Fruit fly (Drosophila melanogaster) whole organism, embryonic: ENCODE measurements around the gene CG3704.

Source experiments
- CG4707 ChIP-seq: fragments of 200-800 bp; sonication (Bioruptor generic); optimal IDR thresholded peaks from 2 replicates; lab custom pipeline; 2018; ENCODE audit warnings: missing biosample characterization, mild to moderate bottlenecking, missing genetic modification characterization, moderate library complexity
- CG6254 ChIP-seq: fragments of 200-800 bp; sonication (Bioruptor generic); optimal IDR thresholded peaks from 3 replicates; lab custom pipeline; 2017; ENCODE audit warnings: mild to moderate bottlenecking, missing biosample characterization, missing genetic modification reagents, missing genetic modification characterization
- CG7987 ChIP-seq: fragments of 200-800 bp; sonication (Bioruptor generic); optimal IDR thresholded peaks from 2 replicates; lab custom pipeline; 2018; ENCODE audit warnings: missing biosample characterization, mild to moderate bottlenecking, missing genetic modification characterization, moderate library complexity
- NfI ChIP-seq: fragments of 200-800 bp; sonication (Bioruptor generic); optimal IDR thresholded peaks from 3 replicates; lab custom pipeline; 2018; ENCODE audit warnings: missing biosample characterization, mild to moderate bottlenecking, missing genetic modification characterization, moderate library complexity
- Tbp ChIP-seq: fragments of >200 bp; optimal IDR thresholded peaks from 2 replicates; lab custom pipeline; 2018; ENCODE audit warnings: missing biosample characterization, missing genetic modification characterization
- dati ChIP-seq: fragments of 200-800 bp; sonication (Bioruptor generic); IDR thresholded peaks from 2 replicates; pipeline ENCODE4 v1.3.6; 2022; ENCODE audit warnings: missing biosample characterization, missing genetic modification characterization
- lov ChIP-seq, 2 experiments: fragments of 200-800 bp in 1 of 2; fragments of >200 bp in 1 of 2; sonication (Bioruptor generic) in 1 of 2; IDR thresholded peaks in 1 of 2; optimal IDR thresholded peaks in 1 of 2; 2 replicates in 1 of 2; 3 replicates in 1 of 2; pipeline versions ENCODE4 v1.3.6 to Lab custom; 2017 to 2022; ENCODE audit warnings: missing biosample characterization in 1 of 2, missing genetic modification characterization in 1 of 2
- salm ChIP-seq: fragments of 200-800 bp; sonication (Bioruptor generic); optimal IDR thresholded peaks from 2 replicates; lab custom pipeline; 2018; ENCODE audit warnings: missing biosample characterization, mild to moderate bottlenecking, missing genetic modification characterization

DNA sequence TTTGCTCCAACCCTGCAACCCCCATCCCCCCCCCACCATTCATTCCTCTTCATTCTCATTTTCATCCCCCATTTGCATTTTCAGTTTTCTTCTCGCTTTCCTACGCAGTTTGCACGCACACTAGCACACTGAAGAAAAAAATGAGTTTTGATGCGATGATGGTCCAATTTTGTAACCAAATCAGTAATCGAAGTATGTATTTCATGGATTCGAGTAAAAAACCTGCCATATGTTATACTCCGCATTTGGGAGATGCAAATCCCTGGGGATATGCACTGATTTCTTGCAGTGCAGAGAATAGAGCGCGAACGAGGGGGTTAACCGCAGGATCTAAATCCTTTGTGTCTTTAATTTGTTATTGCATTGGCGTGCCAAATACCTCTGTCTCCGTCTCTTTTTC, 15.3 kb upstream of the CG3704 start:
- TF ChIP-seq salm (tag; lab: Kevin White, UChicago): no peak
- peak; percentile 28 for TF ChIP-seq CG4707
- no peak for TF ChIP-seq CG7987
- no peak for TF ChIP-seq dati (GFP tag; lab: Robert Waterston, UW)
- TF ChIP-seq CG6254: no peak
- no peak for TF ChIP-seq lov (optimal IDR thresholded peaks at IDR 0.05; lab: Kevin White, UChicago)
- no peak for TF ChIP-seq lov (GFP tag; IDR thresholded peaks at IDR 0.05; lab: Robert Waterston, UW)
- TF ChIP-seq Tbp (GFP tag; lab: Kevin White, UChicago): no peak
- peak; percentile 62 for TF ChIP-seq NfI (GFP tag; lab: Kevin White, UChicago)
